Worm (Caenorhabditis elegans) whole organism, L4/young adult: ENCODE measurements around the gene csn-4.

Experiments
- W03F9.2 ChIP-seq: fragments of 150-350 bp; optimal IDR thresholded peaks from 2 replicates; lab custom pipeline; 2014; ENCODE audit warnings: missing biosample characterization, missing genetic modification characterization
- him-1 ChIP-seq: sonication (generic microtip); optimal IDR thresholded peaks from 2 replicates; lab custom pipeline; 2016; ENCODE audit warnings: missing genotype, missing genetic modification reagents, missing genetic modification characterization, missing compliant biosample characterization

- TF ChIP-seq him-1 (tag; lab: Kevin White, UChicago) (no peak), W03F9.2 (tag; lab: Kevin White, UChicago) (no peak)
Observed at ce11 chrIV:1045683-1046082, 41.1 kb downstream of the csn-4 start, which contains the start of gene srx-12.
